Worm (Caenorhabditis elegans) whole organism, L2 larva: ENCODE data around the gene F14F3.4.
A peak's percentile ranks its signal among the peaks of the same experiment; 100 is the strongest.

ENCODE experiments used
- C34F6.9 ChIP-seq: fragments of 150-350 bp; optimal IDR thresholded peaks from 2 replicates; lab custom pipeline; 2014; ENCODE audit warnings: missing biosample characterization, missing genetic modification characterization
- F13H6.1 ChIP-seq: sonication (generic microtip); optimal IDR thresholded peaks from 2 replicates; lab custom pipeline; 2016; ENCODE audit warnings: missing genetic modification characterization, missing compliant biosample characterization
- alr-1 ChIP-seq: fragments of 150-350 bp; optimal IDR thresholded peaks from 2 replicates; lab custom pipeline; 2014; ENCODE audit warnings: missing biosample characterization, missing genetic modification characterization
- aly-2 ChIP-seq: fragments of 150-350 bp; optimal IDR thresholded peaks from 2 replicates; lab custom pipeline; 2014; ENCODE audit warnings: missing biosample characterization, missing genetic modification characterization
- ama-1 ChIP-seq: fragments of 150-350 bp; optimal IDR thresholded peaks from 2 replicates; lab custom pipeline; 2018; ENCODE audit warnings: inconsistent platforms
- ceh-16 ChIP-seq: fragments of 150-350 bp; optimal IDR thresholded peaks from 2 replicates; lab custom pipeline; 2014; ENCODE audit warnings: missing biosample characterization, missing genetic modification characterization
- crh-2 ChIP-seq: sonication (generic microtip); optimal IDR thresholded peaks from 2 replicates; lab custom pipeline; 2017; ENCODE audit warnings: missing biosample characterization, missing genetic modification characterization
- dmd-4 ChIP-seq: sonication (generic microtip); optimal IDR thresholded peaks from 2 replicates; lab custom pipeline; 2017; ENCODE audit warnings: missing biosample characterization, missing genetic modification characterization
- egl-27 ChIP-seq: sonication (generic microtip); optimal IDR thresholded peaks from 3 replicates; lab custom pipeline; 2017; ENCODE audit warnings: missing biosample characterization, missing genetic modification reagents, missing genetic modification characterization
- elt-1 ChIP-seq: fragments of 150-350 bp; optimal IDR thresholded peaks from 2 replicates; lab custom pipeline; 2014; ENCODE audit warnings: missing biosample characterization, missing genetic modification characterization
- elt-3 ChIP-seq: sonication (generic microtip); optimal IDR thresholded peaks from 2 replicates; lab custom pipeline; 2017; ENCODE audit warnings: missing biosample characterization, missing genetic modification characterization
- fos-1 ChIP-seq: fragments of 150-350 bp; optimal IDR thresholded peaks from 2 replicates; lab custom pipeline; 2014; ENCODE audit warnings: missing biosample characterization, missing genetic modification characterization
- gmeb-1 ChIP-seq: fragments of 150-350 bp; optimal IDR thresholded peaks from 2 replicates; lab custom pipeline; 2014; ENCODE audit warnings: missing biosample characterization, missing genetic modification characterization
- lin-11 ChIP-seq: fragments of 150-350 bp; sonication (generic microtip); optimal IDR thresholded peaks from 2 replicates; lab custom pipeline; 2014; ENCODE audit warnings: missing biosample characterization, missing genetic modification characterization, inconsistent platforms, mixed read lengths
- lin-13 ChIP-seq: fragments of 150-350 bp; optimal IDR thresholded peaks from 2 replicates; lab custom pipeline; 2014; ENCODE audit warnings: missing biosample characterization, missing genetic modification reagents, missing genetic modification characterization
- lin-39 ChIP-seq: fragments of 150-350 bp; optimal IDR thresholded peaks from 2 replicates; lab custom pipeline; 2014; ENCODE audit warnings: missing biosample characterization, missing genetic modification reagents, missing genetic modification characterization
- lsy-2 ChIP-seq, 2 experiments: fragments of 150-350 bp in 1 of 2; sonication (generic microtip) in 1 of 2; optimal IDR thresholded peaks; 2 replicates each; lab custom pipeline; 2014 to 2017; ENCODE audit warnings: missing biosample characterization in 2 of 2, missing genetic modification characterization in 2 of 2
- mab-5 ChIP-seq: fragments of 150-350 bp; optimal IDR thresholded peaks from 2 replicates; lab custom pipeline; 2014; ENCODE audit warnings: missing biosample characterization, missing genetic modification characterization
- mdl-1 ChIP-seq, 2 experiments: fragments of 150-350 bp in 1 of 2; sonication (generic microtip) in 1 of 2; optimal IDR thresholded peaks; 2 replicates each; lab custom pipeline; 2017; ENCODE audit warnings: missing biosample characterization in 2 of 2, missing genetic modification characterization in 2 of 2
- nhr-129 ChIP-seq: fragments of 150-350 bp; optimal IDR thresholded peaks from 2 replicates; lab custom pipeline; 2014; ENCODE audit warnings: missing biosample characterization, missing genetic modification characterization
- nhr-21 ChIP-seq: fragments of 150-350 bp; optimal IDR thresholded peaks from 2 replicates; lab custom pipeline; 2014; ENCODE audit warnings: missing biosample characterization, missing genetic modification characterization
- nhr-23 ChIP-seq: fragments of 150-350 bp; optimal IDR thresholded peaks from 2 replicates; lab custom pipeline; 2014; ENCODE audit warnings: missing biosample characterization, missing genetic modification reagents, missing genetic modification characterization
- nhr-6 ChIP-seq: fragments of 150-350 bp; optimal IDR thresholded peaks from 2 replicates; lab custom pipeline; 2014; ENCODE audit warnings: missing biosample characterization, missing genetic modification characterization
- peb-1 ChIP-seq: fragments of 150-350 bp; optimal IDR thresholded peaks from 2 replicates; lab custom pipeline; 2014; ENCODE audit warnings: missing biosample characterization, missing genetic modification characterization
- sem-4 ChIP-seq: fragments of 150-350 bp; optimal IDR thresholded peaks from 2 replicates; lab custom pipeline; 2014; ENCODE audit warnings: missing biosample characterization, missing genetic modification reagents, missing genetic modification characterization
- skn-1 ChIP-seq: sonication (generic microtip); optimal IDR thresholded peaks from 2 replicates; lab custom pipeline; 2017; ENCODE audit warnings: missing biosample characterization, missing genetic modification characterization
- sma-3 ChIP-seq: sonication (generic microtip); optimal IDR thresholded peaks from 2 replicates; lab custom pipeline; 2016; ENCODE audit warnings: missing genetic modification reagents, missing genetic modification characterization, missing compliant biosample characterization
- sma-9 ChIP-seq, 2 experiments: fragments of 150-350 bp in 1 of 2; sonication (generic microtip) in 1 of 2; optimal IDR thresholded peaks; 2 replicates each; lab custom pipeline; 2014 to 2016; ENCODE audit warnings: missing genetic modification characterization in 2 of 2, mild to moderate bottlenecking in 1 of 2, missing biosample characterization in 1 of 2, missing compliant biosample characterization in 1 of 2, missing genetic modification reagents in 1 of 2, moderate library complexity in 1 of 2
- snpc-4 ChIP-seq: fragments of 150-350 bp; optimal IDR thresholded peaks from 2 replicates; lab custom pipeline; 2014; ENCODE audit warnings: missing biosample characterization, missing genetic modification characterization
- unc-55 ChIP-seq: fragments of 150-350 bp; sonication (generic microtip); optimal IDR thresholded peaks from 3 replicates; lab custom pipeline; 2014; ENCODE audit warnings: missing biosample characterization, missing genetic modification reagents, missing genetic modification characterization
- unc-62 ChIP-seq: fragments of 150-350 bp; optimal IDR thresholded peaks from 2 replicates; lab custom pipeline; 2014; ENCODE audit warnings: missing biosample characterization, missing genetic modification reagents, missing genetic modification characterization
- zag-1 ChIP-seq: fragments of 150-350 bp; optimal IDR thresholded peaks from 2 replicates; lab custom pipeline; 2014; ENCODE audit warnings: missing biosample characterization, missing genetic modification characterization
- ztf-11 ChIP-seq: sonication (generic microtip); optimal IDR thresholded peaks from 2 replicates; lab custom pipeline; 2017; ENCODE audit warnings: missing biosample characterization, missing genetic modification characterization
- ztf-4 ChIP-seq: fragments of 150-350 bp; optimal IDR thresholded peaks from 2 replicates; lab custom pipeline; 2014; ENCODE audit warnings: missing biosample characterization, missing genetic modification characterization

F14F3.4 gene

DNA sequence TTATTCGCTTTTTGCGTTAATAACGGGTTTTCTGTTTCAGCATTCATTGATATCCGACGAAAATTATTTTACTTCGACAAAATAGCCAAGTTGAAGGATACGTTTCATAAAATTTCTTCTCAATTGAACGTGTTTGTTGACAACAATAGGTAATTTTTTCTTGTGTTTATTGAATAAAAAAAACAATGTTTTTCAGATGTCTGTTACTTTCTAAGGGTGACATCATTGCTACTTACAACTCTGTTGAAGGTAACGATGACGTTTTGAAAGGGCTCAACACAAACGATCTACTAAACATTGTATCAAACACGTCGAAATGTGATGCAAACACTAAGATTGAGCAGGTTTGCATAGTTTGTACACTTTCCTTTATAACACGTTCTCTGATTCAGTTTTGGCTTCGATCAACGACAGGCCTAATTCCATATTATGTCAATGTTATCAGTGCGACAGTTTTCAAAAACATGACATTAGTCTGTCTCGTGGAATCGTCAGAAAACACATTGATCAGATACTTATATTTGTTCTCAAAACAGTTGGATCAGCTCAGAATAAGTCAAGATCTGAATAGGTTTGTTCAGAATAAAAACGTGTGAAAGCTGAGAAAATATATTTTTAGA lies 13.5 kb upstream of the F14F3.4 start:
- TF ChIP-seq crh-2 (tag; lab: Kevin White, UChicago): no peak
- TF ChIP-seq fos-1 (tag; lab: Kevin White, UChicago): no peak
- no peak for TF ChIP-seq dmd-4 (tag; lab: Kevin White, UChicago)
- no peak for TF ChIP-seq peb-1 (tag; lab: Kevin White, UChicago)
- TF ChIP-seq nhr-6 (tag; lab: Kevin White, UChicago): no peak

DNA sequence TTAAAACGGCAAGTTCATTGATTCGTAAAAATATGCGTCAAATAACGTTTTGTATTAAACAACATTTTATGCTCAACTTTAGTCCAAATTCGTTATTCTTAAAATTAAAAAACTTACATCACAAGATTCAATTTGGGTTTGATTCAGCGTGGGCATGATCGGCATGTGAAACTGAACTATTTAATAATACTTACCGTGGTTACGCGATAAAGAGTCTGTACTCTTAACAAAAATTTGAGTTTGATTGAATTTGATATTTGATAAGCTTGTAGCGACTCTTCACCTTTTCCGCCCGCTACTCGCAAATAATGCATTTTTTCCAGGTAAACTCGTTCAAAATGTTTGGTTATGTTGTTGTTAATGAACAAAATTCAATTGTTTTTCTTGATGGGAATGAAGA lies 12.2 kb upstream of the F14F3.4 start, which contains the start of gene glo-3:
Gene glo-3 (plus strand): TSS at position 253 of the 400 bp plus-strand sequence.
- peak; percentile 16 for TF ChIP-seq sma-9 (GFP tag; optimal IDR thresholded peaks at IDR 0.05; lab: Kevin White, UChicago)
- TF ChIP-seq sma-9 (tag; optimal IDR thresholded peaks at IDR 0.05; lab: Kevin White, UChicago): no peak
- peak; percentile 68 for TF ChIP-seq fos-1 (tag; lab: Kevin White, UChicago)
- no peak for TF ChIP-seq snpc-4 (tag; lab: Kevin White, UChicago)
- no peak for TF ChIP-seq elt-3
- TF ChIP-seq, all 48 proteins: peak for 2

DNA sequence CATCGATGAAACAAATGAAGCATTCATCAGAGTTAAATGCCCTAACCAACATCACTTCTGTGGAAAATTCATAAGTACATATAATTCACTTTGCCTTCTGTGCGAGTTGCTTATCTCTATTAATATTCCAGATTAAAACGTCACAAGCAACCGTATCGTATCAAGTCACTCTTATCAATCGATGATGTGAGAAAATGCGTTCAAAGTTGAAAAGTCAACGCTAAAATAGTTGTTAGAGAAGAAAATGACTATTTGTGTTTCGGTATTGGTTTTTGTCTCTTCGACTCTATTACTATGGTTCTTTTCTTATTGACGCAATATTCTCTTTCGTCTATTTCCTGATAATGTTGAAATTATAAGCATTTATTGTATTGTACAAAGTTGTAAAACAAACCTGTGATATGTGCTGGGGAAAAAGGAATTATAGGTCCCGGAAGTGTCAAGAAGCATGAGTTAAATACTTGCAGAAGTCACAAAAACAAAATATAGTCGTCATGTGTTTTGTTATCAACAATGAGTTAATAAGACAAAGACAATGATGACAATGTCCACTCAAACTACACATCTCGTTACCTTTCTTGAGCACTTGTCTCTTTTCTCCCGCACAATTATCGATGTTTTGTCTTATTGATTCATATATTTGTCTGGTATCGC lies 11.1 kb upstream of the F14F3.4 start:
- TF ChIP-seq lin-39 (tag; lab: Kevin White, UChicago): no peak
- peak; percentile 55 for TF ChIP-seq skn-1 (tag; lab: Kevin White, UChicago)
- TF ChIP-seq alr-1 (tag; lab: Kevin White, UChicago): no peak
- peak; percentile 74 for TF ChIP-seq fos-1 (tag; lab: Kevin White, UChicago)
- TF ChIP-seq crh-2 (tag; lab: Kevin White, UChicago): no peak
- no peak for TF ChIP-seq ztf-4 (tag; lab: Kevin White, UChicago)
- TF ChIP-seq sma-9 (GFP tag; optimal IDR thresholded peaks at IDR 0.05; lab: Kevin White, UChicago): peak; percentile 68
- no peak for TF ChIP-seq sma-9 (tag; optimal IDR thresholded peaks at IDR 0.05; lab: Kevin White, UChicago)
- TF ChIP-seq F13H6.1 (tag; lab: Kevin White, UChicago): peak; percentile 52
- TF ChIP-seq nhr-6 (tag; lab: Kevin White, UChicago): no peak

DNA sequence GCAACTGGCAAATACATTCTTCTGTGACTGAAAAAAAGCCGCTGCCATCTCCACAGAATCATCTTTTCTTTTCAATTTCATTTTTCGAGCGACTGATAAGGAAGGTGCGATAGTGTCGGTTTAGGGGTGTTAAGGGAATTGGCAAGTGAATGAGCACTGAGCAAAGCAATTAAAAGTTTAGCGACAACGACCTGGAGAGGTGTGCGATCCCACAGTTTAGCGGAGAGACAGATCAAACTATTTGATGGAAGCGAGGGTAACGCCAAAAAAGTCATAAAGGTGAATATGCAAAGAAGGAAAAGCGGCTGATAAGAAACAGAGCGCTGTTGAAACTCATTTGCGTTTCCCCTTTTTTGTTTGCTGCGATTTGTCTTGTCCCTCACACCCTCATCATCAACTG lies 7.8 kb upstream of the F14F3.4 start, which contains the start of the genes F14F3.5 and slcf-1:
Gene F14F3.5 (minus strand): TSS at position 234 of the 400 bp plus-strand sequence.
Gene slcf-1 (plus strand): TSS at position 302 of the 400 bp plus-strand sequence.
- TF ChIP-seq fos-1 (tag; lab: Kevin White, UChicago): peak; percentile 38
- TF ChIP-seq nhr-6 (tag; lab: Kevin White, UChicago): no peak
- no peak for TF ChIP-seq ama-1

DNA sequence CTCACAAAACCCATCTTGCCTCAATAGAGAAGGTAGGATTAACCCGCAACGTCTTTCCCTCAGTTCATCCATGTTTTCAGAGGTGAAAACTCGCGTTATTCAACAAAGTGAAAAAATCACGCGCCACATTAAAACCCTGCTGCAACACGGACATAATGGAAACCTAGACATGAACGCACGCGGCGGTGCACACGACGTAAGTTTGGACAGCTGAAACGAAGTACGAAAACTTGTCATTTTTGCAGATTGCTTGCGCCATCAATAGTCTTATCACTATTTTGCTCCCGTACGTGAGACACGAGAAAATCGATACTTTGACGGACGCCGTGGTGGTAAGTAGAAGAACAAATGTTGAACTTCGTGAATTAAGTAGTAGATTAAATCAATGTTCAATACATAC lies 6.2 kb upstream of the F14F3.4 start:
- TF ChIP-seq fos-1 (tag; lab: Kevin White, UChicago) (peak; percentile 13), skn-1 (tag; lab: Kevin White, UChicago) (no peak), sma-9 (GFP tag; optimal IDR thresholded peaks at IDR 0.05; lab: Kevin White, UChicago) (peak; percentile 42), sma-9 (tag; optimal IDR thresholded peaks at IDR 0.05; lab: Kevin White, UChicago) (no peak)

DNA sequence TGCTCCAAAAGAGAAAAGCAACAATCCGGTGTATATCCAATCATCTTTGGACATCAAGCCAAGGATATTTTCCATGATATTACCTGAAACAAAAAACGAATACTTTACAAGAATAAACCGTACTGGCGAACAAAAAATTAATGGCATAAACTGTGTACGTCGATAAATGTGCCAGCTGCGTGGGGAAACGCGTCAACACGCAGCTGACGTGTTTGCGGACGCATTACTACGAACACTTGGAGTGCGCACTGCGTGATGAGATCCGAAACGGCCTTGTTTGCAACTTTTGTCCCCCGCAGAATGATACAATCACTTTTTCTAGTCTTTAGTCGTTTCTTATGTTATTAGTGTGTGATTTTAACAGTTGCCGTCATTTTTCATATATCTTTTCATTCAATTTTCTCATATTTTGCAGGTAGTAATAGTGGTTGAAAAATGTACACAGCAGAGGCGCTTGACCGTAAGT lies 3.3 kb upstream of the F14F3.4 start, which contains the start of the genes mboa-7 and git-1:
Gene mboa-7 (minus strand): TSS at position 83 of the 466 bp plus-strand sequence.
Gene git-1 (plus strand): TSS at position 416 of the 466 bp plus-strand sequence.
- peak in 1 of 2 experiments; percentile 15 for TF ChIP-seq mdl-1 (tag; optimal IDR thresholded peaks at IDR 0.05; lab: Kevin White, UChicago)
- TF ChIP-seq unc-62 (GFP tag; lab: Kevin White, UChicago): no peak
- peak; percentile 73 for TF ChIP-seq sma-3 (GFP tag; lab: Kevin White, UChicago)
- no peak for TF ChIP-seq skn-1 (tag; lab: Kevin White, UChicago)
- TF ChIP-seq aly-2 (tag; lab: Kevin White, UChicago): no peak
- TF ChIP-seq egl-27 (tag; lab: Kevin White, UChicago): peak; percentile 6
- peak in 1 of 2 experiments; percentile 66 for TF ChIP-seq lsy-2 (tag; optimal IDR thresholded peaks at IDR 0.05; lab: Kevin White, UChicago)
- no peak for TF ChIP-seq ama-1
- TF ChIP-seq elt-1 (tag; lab: Kevin White, UChicago): no peak
- TF ChIP-seq lin-13 (GFP tag; lab: Kevin White, UChicago): peak; percentile 47
- no peak for TF ChIP-seq dmd-4 (tag; lab: Kevin White, UChicago)
- TF ChIP-seq nhr-129: peak; percentile 68
- TF ChIP-seq crh-2 (tag; lab: Kevin White, UChicago): peak; percentile 59
- TF ChIP-seq fos-1 (tag; lab: Kevin White, UChicago): peak; percentile 53
- peak; percentile 42 for TF ChIP-seq C34F6.9 (tag; lab: Kevin White, UChicago)
- TF ChIP-seq F13H6.1 (tag; lab: Kevin White, UChicago): peak; percentile 56
- TF ChIP-seq sem-4 (tag; lab: Kevin White, UChicago): peak; percentile 43
- TF ChIP-seq ztf-11: no peak
- peak; percentile 26 for TF ChIP-seq mab-5 (tag; lab: Kevin White, UChicago)
- peak; percentile 29 for TF ChIP-seq ceh-16 (tag; lab: Kevin White, UChicago)
- no peak for TF ChIP-seq nhr-23 (tag; lab: Kevin White, UChicago)
- peak; percentile 40 for TF ChIP-seq nhr-21 (tag; lab: Kevin White, UChicago)
- peak; percentile 77 for TF ChIP-seq sma-9 (GFP tag; optimal IDR thresholded peaks at IDR 0.05; lab: Kevin White, UChicago)
- no peak for TF ChIP-seq sma-9 (tag; optimal IDR thresholded peaks at IDR 0.05; lab: Kevin White, UChicago)
- TF ChIP-seq lin-11 (tag; lab: Kevin White, UChicago): peak; percentile 40
- no peak for TF ChIP-seq zag-1 (tag; lab: Kevin White, UChicago)
- peak; percentile 68 for TF ChIP-seq unc-55
- peak; percentile 57 for TF ChIP-seq gmeb-1 (tag; lab: Kevin White, UChicago)
